Fruit fly (Drosophila melanogaster): Measurements from ENCODE around the gene Meics.

dm6 chr3L:13973377-13974111 lies 9.0 kb upstream of the Meics start, which contains the start of the genes CG13738 and Hsc70-1:
- TF ChIP-seq sc (optimal IDR thresholded peaks at IDR 0.05) (no peak), sc (GFP tag; optimal IDR thresholded peaks at IDR 0.05) (no peak), CG1792 (GFP tag; optimal IDR thresholded peaks at IDR 0.05) (no peak), CG14710 (tag; optimal IDR thresholded peaks at IDR 0.05) (no peak), HmgD (GFP tag; optimal IDR thresholded peaks at IDR 0.05) (no peak), sens-2 (GFP tag; IDR thresholded peaks at IDR 0.05) (no peak), CG34376 (GFP tag; optimal IDR thresholded peaks at IDR 0.05) (no peak), CG31224 (GFP tag; IDR thresholded peaks at IDR 0.05) (no peak), Lpt (GFP tag; optimal IDR thresholded peaks at IDR 0.05) (no peak), danr (GFP tag; IDR thresholded peaks at IDR 0.05) (no peak), psq (GFP tag; optimal IDR thresholded peaks at IDR 0.05) (no peak), h (optimal IDR thresholded peaks at IDR 0.05) (no peak), CG2129 (GFP tag; IDR thresholded peaks at IDR 0.05; ENCODE audit: partially characterized antibody) (no peak), Nf-YB (GFP tag; optimal IDR thresholded peaks at IDR 0.05) (no peak), CG10267 (tag; optimal IDR thresholded peaks at IDR 0.05) (no peak)

All from whole organism, embryonic.